Fruit fly (Drosophila melanogaster) whole organism, prepupa: ENCODE results near the gene Nepl6.

Source experiments
- CG16779 ChIP-seq: fragments of 200-800 bp; sonication (Bioruptor generic); optimal IDR thresholded peaks from 3 replicates; lab custom pipeline; 2017; ENCODE audit warnings: missing biosample characterization, mild to moderate bottlenecking, missing genetic modification characterization
- CG3919 ChIP-seq: fragments of 200-800 bp; sonication (Bioruptor generic); optimal IDR thresholded peaks from 3 replicates; lab custom pipeline; 2016; ENCODE audit warnings: missing biosample characterization, missing genetic modification characterization
- CG6163 ChIP-seq: fragments of 200-800 bp; sonication (Bioruptor generic); IDR thresholded peaks from 3 replicates; pipeline ENCODE4 v1.3.6; 2022; ENCODE audit warnings: missing biosample characterization, missing genetic modification characterization
- CG8119 ChIP-seq: fragments of 200-800 bp; sonication (Bioruptor generic); IDR thresholded peaks from 3 replicates; pipeline ENCODE4 v1.3.6; 2022; ENCODE audit warnings: missing biosample characterization, missing genetic modification characterization
- Hr39 ChIP-seq: fragments of 200-800 bp; sonication (Bioruptor generic); optimal IDR thresholded peaks from 2 replicates; lab custom pipeline; 2016; ENCODE audit warnings: missing biosample characterization, missing genetic modification characterization
- Met ChIP-seq: fragments of 200-800 bp; sonication (Bioruptor generic); optimal IDR thresholded peaks from 3 replicates; lab custom pipeline; 2016; ENCODE audit warnings: missing biosample characterization, missing genetic modification characterization
- net ChIP-seq: fragments of 200-800 bp; sonication (Bioruptor generic); optimal IDR thresholded peaks from 3 replicates; lab custom pipeline; 2016; ENCODE audit warnings: missing biosample characterization, missing genetic modification characterization
- pdm3 ChIP-seq: fragments of 200-800 bp; sonication (Bioruptor generic); optimal IDR thresholded peaks from 3 replicates; lab custom pipeline; 2016; ENCODE audit warnings: missing biosample characterization, missing genetic modification characterization
- topi ChIP-seq: fragments of 200-800 bp; sonication (Bioruptor generic); optimal IDR thresholded peaks from 3 replicates; lab custom pipeline; 2016; ENCODE audit warnings: missing biosample characterization, missing genetic modification characterization

DNA sequence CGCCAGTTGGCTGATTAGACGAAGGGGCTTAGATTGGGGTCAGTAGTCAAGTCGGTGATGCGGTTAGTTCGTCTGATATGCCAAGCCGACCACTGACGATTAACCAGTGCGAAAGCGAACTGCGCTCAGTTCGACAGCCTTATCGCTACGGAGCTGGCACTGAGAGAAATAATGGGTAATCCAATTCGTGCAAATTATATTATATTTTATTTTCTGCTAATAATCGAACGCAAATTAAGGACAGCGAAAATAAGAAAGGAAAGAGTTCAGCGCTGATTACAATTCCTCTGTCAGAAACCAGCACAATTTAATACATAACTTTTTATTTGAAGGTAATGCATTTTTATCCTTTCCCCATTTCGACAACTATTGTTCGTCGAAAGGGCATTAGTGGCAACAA lies 11.8 kb upstream of the Nepl6 start, which contains the start of gene CG42369:
- TF ChIP-seq CG16779 (tag; lab: Kevin White, UChicago) = no peak
- TF ChIP-seq CG8119 (GFP tag; lab: Robert Waterston, UW) = no peak
- TF ChIP-seq topi (GFP tag; lab: Kevin White, UChicago) = no peak
- TF ChIP-seq pdm3 (GFP tag; lab: Kevin White, UChicago) = no peak
- TF ChIP-seq Met (GFP tag; lab: Kevin White, UChicago) = no peak
- no peak for TF ChIP-seq net (GFP tag; lab: Kevin White, UChicago)
- no peak for TF ChIP-seq CG6163 (GFP tag; lab: Robert Waterston, UW)
- no peak for TF ChIP-seq CG3919 (GFP tag; lab: Kevin White, UChicago)
- no peak for TF ChIP-seq Hr39 (GFP tag; lab: Kevin White, UChicago)
